Worm (Caenorhabditis elegans) whole organism, late embryonic: ENCODE data around the gene F56B3.9.
"Not testable (repeated sequence)": the region's sequence is repeated elsewhere in the genome, so short reads cannot be mapped to it uniquely, and the experiment has no call there.

ENCODE experiments used
- T23F11.4 ChIP-seq: fragments of 200-800 bp; sonication (Bioruptor generic); optimal IDR thresholded peaks from 2 replicates; lab custom pipeline; 2018; ENCODE audit warnings: mild to moderate bottlenecking, missing genetic modification characterization, missing compliant biosample characterization
- ama-1 ChIP-seq: fragments of 150-350 bp; optimal IDR thresholded peaks from 2 replicates; lab custom pipeline; 2014
- ceh-18 ChIP-seq: sonication (generic microtip); optimal IDR thresholded peaks from 2 replicates; lab custom pipeline; 2016; ENCODE audit warnings: missing genetic modification characterization, missing compliant biosample characterization
- ceh-2 ChIP-seq: sonication (generic microtip); optimal IDR thresholded peaks from 2 replicates; lab custom pipeline; 2016; ENCODE audit warnings: missing genotype, missing genetic modification characterization, missing compliant biosample characterization
- ceh-22 ChIP-seq: sonication (generic microtip); optimal IDR thresholded peaks from 2 replicates; lab custom pipeline; 2017; ENCODE audit warnings: missing biosample characterization, missing genetic modification characterization
- ceh-24 ChIP-seq: sonication (generic microtip); optimal IDR thresholded peaks from 2 replicates; lab custom pipeline; 2016; ENCODE audit warnings: mild to moderate bottlenecking, missing genetic modification characterization, missing compliant biosample characterization
- ceh-45 ChIP-seq: fragments of 200-800 bp; sonication (Bioruptor generic); IDR thresholded peaks from 2 replicates; pipeline ENCODE4 v1.3.6; 2022; ENCODE audit warnings: missing genetic modification reagents, missing genetic modification characterization, missing compliant biosample characterization
- ceh-48 ChIP-seq: sonication (generic microtip); optimal IDR thresholded peaks from 2 replicates; lab custom pipeline; 2016; ENCODE audit warnings: missing genetic modification characterization, inconsistent platforms, missing compliant biosample characterization
- ceh-9 ChIP-seq: sonication (generic microtip); optimal IDR thresholded peaks from 2 replicates; lab custom pipeline; 2016; ENCODE audit warnings: mild to moderate bottlenecking, missing genetic modification characterization, inconsistent platforms, missing compliant biosample characterization
- che-1 ChIP-seq: sonication (generic microtip); optimal IDR thresholded peaks from 2 replicates; lab custom pipeline; 2016; ENCODE audit warnings: mild to moderate bottlenecking, missing genetic modification characterization, missing compliant biosample characterization
- dmd-4 ChIP-seq: sonication (generic microtip); optimal IDR thresholded peaks from 2 replicates; lab custom pipeline; 2016; ENCODE audit warnings: borderline replicate concordance, missing genetic modification characterization, missing compliant biosample characterization
- elt-2 ChIP-seq: sonication (generic microtip); optimal IDR thresholded peaks from 2 replicates; lab custom pipeline; 2016; ENCODE audit warnings: missing genetic modification reagents, missing genetic modification characterization, missing compliant biosample characterization
- elt-4 ChIP-seq: sonication (generic microtip); optimal IDR thresholded peaks from 2 replicates; lab custom pipeline; 2016; ENCODE audit warnings: missing genetic modification characterization, missing compliant biosample characterization
- ets-4 ChIP-seq: sonication (generic microtip); optimal IDR thresholded peaks from 2 replicates; lab custom pipeline; 2016; ENCODE audit warnings: missing genetic modification characterization, missing compliant biosample characterization
- hlh-30 ChIP-seq: sonication (generic microtip); optimal IDR thresholded peaks from 2 replicates; lab custom pipeline; 2017; ENCODE audit warnings: antibody characterized with exemption, missing genetic modification characterization, missing compliant biosample characterization; ENCODE audit not compliant: insufficient read depth
- hlh-6 ChIP-seq: sonication (generic microtip); optimal IDR thresholded peaks from 2 replicates; lab custom pipeline; 2016; ENCODE audit warnings: missing genotype, missing genetic modification characterization, missing compliant biosample characterization
- lim-6 ChIP-seq: sonication (generic microtip); optimal IDR thresholded peaks from 2 replicates; lab custom pipeline; 2016; ENCODE audit warnings: missing genetic modification characterization, missing compliant biosample characterization
- madf-2 ChIP-seq: sonication (generic microtip); optimal IDR thresholded peaks from 2 replicates; lab custom pipeline; 2017; ENCODE audit warnings: missing genetic modification characterization, missing compliant biosample characterization
- mec-3 ChIP-seq: sonication (generic microtip); optimal IDR thresholded peaks from 2 replicates; lab custom pipeline; 2016; ENCODE audit warnings: borderline replicate concordance, missing genetic modification characterization, missing compliant biosample characterization
- nfya-1 ChIP-seq: sonication (generic microtip); optimal IDR thresholded peaks from 2 replicates; lab custom pipeline; 2017; ENCODE audit warnings: missing genetic modification characterization, mild to moderate bottlenecking, missing compliant biosample characterization, antibody characterized with exemption, moderate library complexity
- nhr-11 ChIP-seq: fragments of 150-350 bp; optimal IDR thresholded peaks from 2 replicates; lab custom pipeline; 2014; ENCODE audit warnings: missing biosample characterization, missing genetic modification characterization
- odd-2 ChIP-seq: sonication (generic microtip); optimal IDR thresholded peaks from 2 replicates; lab custom pipeline; 2017; ENCODE audit warnings: antibody characterized with exemption, mild to moderate bottlenecking, missing genetic modification characterization, missing compliant biosample characterization
- pag-3 ChIP-seq: sonication (generic microtip); optimal IDR thresholded peaks from 2 replicates; lab custom pipeline; 2016; ENCODE audit warnings: missing compliant biosample characterization, missing genetic modification characterization, borderline replicate concordance
- pat-9 ChIP-seq: fragments of 200-800 bp; sonication (Bioruptor generic); optimal IDR thresholded peaks from 2 replicates; lab custom pipeline; 2018; ENCODE audit warnings: mild to moderate bottlenecking, missing genetic modification characterization, moderate library complexity, missing compliant biosample characterization
- pha-2 ChIP-seq: sonication (generic microtip); optimal IDR thresholded peaks from 2 replicates; lab custom pipeline; 2017; ENCODE audit warnings: mild to moderate bottlenecking, missing genetic modification characterization, missing compliant biosample characterization
- sdc-2 ChIP-seq: sonication (generic microtip); optimal IDR thresholded peaks from 2 replicates; lab custom pipeline; 2016; ENCODE audit warnings: missing genotype, missing genetic modification characterization, missing compliant biosample characterization
- sox-4 ChIP-seq: sonication (generic microtip); optimal IDR thresholded peaks from 2 replicates; lab custom pipeline; 2017; ENCODE audit warnings: mild to moderate bottlenecking, missing genetic modification characterization, inconsistent platforms, missing compliant biosample characterization
- syd-9 ChIP-seq: sonication (generic microtip); optimal IDR thresholded peaks from 2 replicates; lab custom pipeline; 2016; ENCODE audit warnings: mild to moderate bottlenecking, missing genetic modification characterization, moderate library complexity, missing compliant biosample characterization
- tbx-2 ChIP-seq: sonication (generic microtip); optimal IDR thresholded peaks from 2 replicates; lab custom pipeline; 2016; ENCODE audit warnings: missing genetic modification characterization, missing compliant biosample characterization
- tbx-7 ChIP-seq: sonication (generic microtip); optimal IDR thresholded peaks from 2 replicates; lab custom pipeline; 2016; ENCODE audit warnings: missing genotype, missing genetic modification characterization, missing compliant biosample characterization
- unc-55 ChIP-seq: sonication (generic microtip); optimal IDR thresholded peaks from 2 replicates; lab custom pipeline; 2017; ENCODE audit warnings: missing biosample characterization, missing genetic modification reagents, missing genetic modification characterization
- unc-86 ChIP-seq: sonication (generic microtip); optimal IDR thresholded peaks from 2 replicates; lab custom pipeline; 2016; ENCODE audit warnings: missing genetic modification characterization, missing compliant biosample characterization

F56B3.9 gene

DNA sequence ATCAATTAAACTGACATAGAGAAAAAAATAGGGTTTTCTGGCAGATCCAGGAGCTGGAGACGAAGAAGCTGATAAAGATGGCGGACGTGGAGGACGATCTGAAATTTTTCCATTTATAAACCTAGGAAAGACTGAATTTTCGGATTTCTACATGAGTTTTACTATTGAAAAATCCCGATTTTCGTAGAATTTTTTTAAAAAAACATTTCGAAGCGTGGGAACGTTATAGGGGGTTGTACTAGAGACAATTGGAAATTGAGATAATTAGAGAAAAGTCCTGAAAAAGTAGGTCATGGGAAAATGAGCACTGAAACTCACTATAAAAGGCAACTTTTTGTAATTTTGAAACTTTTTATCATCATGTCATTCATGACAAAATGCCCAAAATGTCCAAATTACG is at the start of gene F56B3.9:
Gene F56B3.9 (plus strand): TSS at position 301 of the 400 bp plus-strand sequence.
- not testable (repeated sequence) for TF ChIP-seq ceh-9; elt-4; ceh-18 (tag; lab: Kevin White, UChicago)

DNA sequence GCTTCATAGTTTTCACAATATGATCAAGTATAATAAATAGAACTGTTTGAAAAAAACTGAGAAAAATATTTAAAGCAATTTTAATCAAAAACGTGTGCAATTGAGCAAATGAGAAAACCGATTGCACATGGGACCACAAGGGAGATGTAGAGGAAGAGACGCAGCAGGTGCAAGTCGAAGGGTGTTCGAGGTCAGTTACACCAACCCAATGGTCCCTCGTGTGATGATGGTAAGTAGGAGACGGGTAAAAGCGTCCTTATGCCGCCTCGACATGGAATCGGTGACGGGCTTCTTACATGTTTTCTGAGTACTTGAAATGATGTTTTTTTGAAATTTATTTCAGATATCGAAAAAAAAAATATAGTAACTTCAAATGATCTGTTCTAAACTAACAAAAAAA is 43.1 kb upstream of the F56B3.9 start, which contains the start of gene Y55F3C.9:
Gene Y55F3C.9 (minus strand): TSS at position 101 of the 400 bp plus-strand sequence.
- no peak for TF ChIP-seq pag-3
- TF ChIP-seq ceh-48 (tag; lab: Kevin White, UChicago): no peak
- TF ChIP-seq pat-9 (tag; lab: Kevin White, UChicago): no peak
- no peak for TF ChIP-seq nhr-11 (tag; lab: Kevin White, UChicago)
- no peak for TF ChIP-seq syd-9 (tag; lab: Kevin White, UChicago)
- no peak for TF ChIP-seq ceh-22 (tag; lab: Kevin White, UChicago)
- TF ChIP-seq ceh-2 (tag; lab: Kevin White, UChicago): no peak
- TF ChIP-seq hlh-30 (tag; lab: Kevin White, UChicago): no peak
- TF ChIP-seq T23F11.4: no peak
- no peak for TF ChIP-seq tbx-2 (tag; lab: Kevin White, UChicago)
- no peak for TF ChIP-seq hlh-6 (tag; lab: Kevin White, UChicago)
- TF ChIP-seq pha-2 (tag; lab: Kevin White, UChicago): no peak

DNA sequence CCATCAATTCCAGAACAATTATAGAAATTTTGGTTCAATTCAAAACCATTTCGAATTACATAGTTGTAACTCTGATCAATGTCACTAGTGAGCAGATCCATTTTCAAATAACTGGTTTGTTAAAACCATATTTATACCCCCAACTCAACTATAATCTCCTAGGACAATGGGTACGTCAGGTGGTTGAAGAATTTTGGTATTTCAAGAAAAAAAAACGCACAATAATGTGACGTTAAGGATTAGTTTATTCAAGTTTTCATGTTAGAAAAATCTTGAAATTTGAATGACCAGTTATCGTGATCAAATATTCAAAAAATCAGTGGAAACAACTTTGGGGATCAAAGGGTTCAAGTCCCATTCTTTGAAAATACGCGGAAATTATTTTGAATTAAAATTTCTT is 40.2 kb upstream of the F56B3.9 start, which contains the start of gene srt-24:
Gene srt-24 (minus strand): TSS at position 101 of the 400 bp plus-strand sequence.
- TF ChIP-seq odd-2 (tag; lab: Kevin White, UChicago) (no peak), ceh-45 (GFP tag; lab: Robert Waterston, UW) (no peak), elt-4 (no peak), dmd-4 (tag; lab: Kevin White, UChicago) (no peak), unc-86 (no peak), madf-2 (tag; lab: Kevin White, UChicago) (no peak), mec-3 (tag; lab: Kevin White, UChicago) (no peak), ets-4 (tag; lab: Kevin White, UChicago) (no peak), nfya-1 (tag; lab: Kevin White, UChicago) (no peak), ceh-24 (tag; lab: Kevin White, UChicago) (no peak), pat-9 (tag; lab: Kevin White, UChicago) (no peak), sox-4 (no peak), tbx-7 (tag; lab: Kevin White, UChicago) (no peak), elt-2 (tag; lab: Kevin White, UChicago) (no peak), unc-55 (no peak), ceh-18 (tag; lab: Kevin White, UChicago) (no peak), ama-1 (lab: Kevin White, UChicago) (no peak), nhr-11 (tag; lab: Kevin White, UChicago) (no peak)
- TF ChIP-seq, all 69 proteins: peak for 0

DNA sequence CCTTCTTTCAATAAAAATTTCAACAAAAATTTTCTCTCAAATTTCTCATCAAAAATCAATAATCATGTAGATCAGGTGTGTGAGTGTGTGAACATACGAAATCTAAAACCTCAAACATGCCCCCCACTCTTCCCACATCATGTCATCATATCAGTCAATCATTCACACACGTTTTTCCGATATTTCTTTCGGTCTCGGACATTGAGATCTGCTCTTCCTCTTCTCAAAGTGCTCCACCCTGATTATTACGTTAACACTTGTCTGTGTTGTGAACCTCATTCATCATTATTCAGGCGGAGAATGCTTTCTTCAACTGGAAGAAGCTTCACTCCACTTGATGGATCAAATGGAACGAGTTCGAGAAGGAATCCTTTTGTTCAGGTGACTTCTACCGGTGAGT is 34.7 kb upstream of the F56B3.9 start, which contains the start of gene kvs-5:
Gene kvs-5 (plus strand): TSS at position 301 of the 400 bp plus-strand sequence.
- TF ChIP-seq T23F11.4 (no peak), unc-55 (peak; percentile 47), sdc-2 (tag; lab: Kevin White, UChicago) (no peak), che-1 (tag; lab: Kevin White, UChicago) (no peak)

DNA sequence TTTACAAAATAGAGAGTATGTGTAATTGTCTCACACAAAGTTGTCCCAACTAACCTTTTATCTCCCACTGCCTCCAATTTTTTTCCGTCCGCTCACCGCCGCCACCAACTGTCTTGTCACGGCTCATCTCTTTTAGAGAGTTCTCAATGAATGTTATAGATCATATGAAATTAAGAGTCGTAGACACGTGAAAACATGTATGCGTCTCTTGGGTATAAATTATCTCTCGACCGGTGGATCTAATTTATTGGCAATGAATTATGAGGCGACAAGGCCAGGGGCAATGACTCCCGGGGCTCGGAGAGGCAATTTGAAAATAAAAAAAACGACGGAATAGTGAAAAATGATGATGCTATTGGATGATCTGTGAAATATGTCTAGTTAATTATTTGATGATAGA is 30.5 kb upstream of the F56B3.9 start:
- TF ChIP-seq lim-6 (tag; lab: Kevin White, UChicago): no peak
- TF ChIP-seq ceh-22 (tag; lab: Kevin White, UChicago): no peak
- TF ChIP-seq sdc-2 (tag; lab: Kevin White, UChicago): no peak
- TF ChIP-seq ceh-18 (tag; lab: Kevin White, UChicago): no peak
- peak; percentile 94 for TF ChIP-seq unc-55
- TF ChIP-seq, all 69 proteins: peak for 1
